Worm (Caenorhabditis elegans) whole organism, L4/young adult: ENCODE results near the gene cox-16.

ENCODE experiments used
- W03F9.2 ChIP-seq: fragments of 150-350 bp; optimal IDR thresholded peaks from 2 replicates; lab custom pipeline; 2014; ENCODE audit warnings: missing biosample characterization, missing genetic modification characterization
- dao-5 ChIP-seq: sonication (generic microtip); optimal IDR thresholded peaks from 2 replicates; lab custom pipeline; 2016; ENCODE audit warnings: missing genotype, missing genetic modification characterization, moderate library complexity, missing compliant biosample characterization
- him-1 ChIP-seq: sonication (generic microtip); optimal IDR thresholded peaks from 2 replicates; lab custom pipeline; 2016; ENCODE audit warnings: missing genotype, missing genetic modification reagents, missing genetic modification characterization, missing compliant biosample characterization

ce11 chrV:5582308-5582707 is 46.3 kb upstream of the cox-16 start:
- TF ChIP-seq him-1 (tag; lab: Kevin White, UChicago) (no peak), dao-5 (tag; lab: Kevin White, UChicago) (no peak), W03F9.2 (no peak)
